Fruit fly (Drosophila melanogaster) whole organism, embryonic: Measurements from ENCODE around the gene Uev1A.

ENCODE experiments used
- B-H2 ChIP-seq: fragments of 200-800 bp; sonication (Bioruptor generic); optimal IDR thresholded peaks from 2 replicates; lab custom pipeline; 2018; ENCODE audit warnings: missing biosample characterization, mild to moderate bottlenecking, missing genetic modification characterization
- CG12155 ChIP-seq: fragments of 200-800 bp; sonication (Bioruptor generic); optimal IDR thresholded peaks from 3 replicates; lab custom pipeline; 2016; ENCODE audit warnings: missing biosample characterization, missing genetic modification characterization
- CG12219 ChIP-seq: fragments of 200-800 bp; sonication (Bioruptor generic); optimal IDR thresholded peaks from 3 replicates; lab custom pipeline; 2018; ENCODE audit warnings: missing biosample characterization, mild to moderate bottlenecking, missing genetic modification characterization
- CG12769 ChIP-seq: fragments of 200-800 bp; sonication (Bioruptor generic); optimal IDR thresholded peaks from 2 replicates; lab custom pipeline; 2019; ENCODE audit warnings: missing biosample characterization, mild to moderate bottlenecking, missing genetic modification characterization, moderate library complexity
- CG13287 ChIP-seq: fragments of 200-800 bp; sonication (Bioruptor generic); IDR thresholded peaks from 2 replicates; pipeline ENCODE4 v1.3.6; 2022; ENCODE audit warnings: missing biosample characterization, missing genetic modification characterization; ENCODE audit not compliant: partially characterized antibody
- CG17612 ChIP-seq: fragments of 200-800 bp; sonication (Bioruptor generic); IDR thresholded peaks from 2 replicates; pipeline ENCODE4 v1.3.6; 2022; ENCODE audit warnings: missing biosample characterization, missing genetic modification characterization
- CG18011 ChIP-seq: fragments of 200-800 bp; sonication (Bioruptor generic); optimal IDR thresholded peaks from 2 replicates; lab custom pipeline; 2017; ENCODE audit warnings: missing biosample characterization, missing genetic modification characterization, mild to moderate bottlenecking, moderate library complexity, missing genotype
- CG18599 ChIP-seq: fragments of 200-800 bp; sonication (Bioruptor generic); optimal IDR thresholded peaks from 3 replicates; lab custom pipeline; 2017; ENCODE audit warnings: missing biosample characterization, missing genetic modification characterization, mild to moderate bottlenecking, moderate library complexity, missing genetic modification reagents
- CG2202 ChIP-seq: fragments of 200-800 bp; sonication (Bioruptor generic); optimal IDR thresholded peaks from 2 replicates; lab custom pipeline; 2018; ENCODE audit warnings: missing biosample characterization, mild to moderate bottlenecking, missing genetic modification characterization
- CG2889 ChIP-seq: fragments of 200-800 bp; sonication (Bioruptor generic); IDR thresholded peaks from 3 replicates; pipeline ENCODE4 v1.3.6; 2022; ENCODE audit warnings: missing biosample characterization, missing genetic modification characterization
- CG3163 ChIP-seq: fragments of 200-800 bp; sonication (Bioruptor generic); optimal IDR thresholded peaks from 3 replicates; lab custom pipeline; 2016; ENCODE audit warnings: missing biosample characterization, missing genetic modification characterization
- CG34224 ChIP-seq: fragments of 200-800 bp; sonication (Bioruptor generic); IDR thresholded peaks from 3 replicates; pipeline ENCODE4 v1.3.6; 2022; ENCODE audit warnings: missing biosample characterization, missing genetic modification characterization; ENCODE audit not compliant: partially characterized antibody
- CG3726 ChIP-seq: fragments of 200-800 bp; sonication (Bioruptor generic); IDR thresholded peaks from 3 replicates; pipeline ENCODE4, ENCODE4 v1.3.6; 2022; ENCODE audit warnings: missing biosample characterization, missing genetic modification characterization
- CG6272 ChIP-seq: fragments of 200-800 bp; sonication (Bioruptor generic); IDR thresholded peaks from 2 replicates; pipeline ENCODE4 v1.3.6; 2022; ENCODE audit warnings: missing biosample characterization, missing genetic modification characterization
- CG7839 ChIP-seq: fragments of 200-800 bp; sonication (Bioruptor generic); optimal IDR thresholded peaks from 3 replicates; lab custom pipeline; 2018; ENCODE audit warnings: missing biosample characterization, mild to moderate bottlenecking, missing genetic modification characterization, moderate library complexity
- CG9215 ChIP-seq: fragments of 200-800 bp; sonication (Bioruptor generic); IDR thresholded peaks from 2 replicates; pipeline ENCODE4 v1.3.6; 2022; ENCODE audit warnings: missing biosample characterization, missing genetic modification characterization
- CHES-1-like ChIP-seq: fragments of 200-800 bp; sonication (Bioruptor generic); optimal IDR thresholded peaks from 2 replicates; lab custom pipeline; 2016; ENCODE audit warnings: missing biosample characterization, missing genetic modification characterization
- Gug ChIP-seq: fragments of 200-800 bp; sonication (Bioruptor generic); IDR thresholded peaks from 4 replicates; pipeline ENCODE4 v1.3.6; 2022; ENCODE audit warnings: missing biosample characterization, missing genetic modification characterization
- HLHmδ ChIP-seq: fragments of 200-800 bp; sonication (Bioruptor generic); optimal IDR thresholded peaks from 2 replicates; lab custom pipeline; 2018; ENCODE audit warnings: missing biosample characterization, mild to moderate bottlenecking, missing genetic modification characterization, moderate library complexity
- Hand ChIP-seq: fragments of 200-800 bp; sonication (Bioruptor generic); optimal IDR thresholded peaks from 2 replicates; lab custom pipeline; 2017; ENCODE audit warnings: mild to moderate bottlenecking, missing biosample characterization, missing genetic modification reagents, missing genetic modification characterization
- Hmx ChIP-seq: fragments of 200-800 bp; sonication (Bioruptor generic); optimal IDR thresholded peaks from 2 replicates; lab custom pipeline; 2016; ENCODE audit warnings: missing biosample characterization, missing genetic modification characterization
- Hr39 ChIP-seq: fragments of >200 bp; optimal IDR thresholded peaks from 2 replicates; lab custom pipeline; 2017
- Med ChIP-seq: fragments of 200-800 bp; sonication (Bioruptor generic); peaks from one replicate; lab custom pipeline; 2016; ENCODE audit warnings: missing biosample characterization, missing genetic modification characterization, mild to moderate bottlenecking, inconsistent platforms, moderate library complexity
- Poxn ChIP-seq: fragments of 200-800 bp; sonication (Bioruptor generic); IDR thresholded peaks from 2 replicates; pipeline ENCODE4 v1.3.6; 2022; ENCODE audit warnings: missing biosample characterization, missing genetic modification characterization
- Trl ChIP-seq, 3 experiments: fragments of >200 bp in 2 of 3; fragments of 200-800 bp in 1 of 3; sonication (Bioruptor generic) in 1 of 3; optimal IDR thresholded peaks; 2 replicates in 1 of 3; 3 replicates in 2 of 3; lab custom pipeline; 2016 to 2017; ENCODE audit warnings: missing biosample characterization in 1 of 3, missing genetic modification characterization in 1 of 3
- Xbp1 ChIP-seq: fragments of 200-800 bp; sonication (Bioruptor generic); optimal IDR thresholded peaks from 3 replicates; lab custom pipeline; 2016; ENCODE audit warnings: missing biosample characterization, mild to moderate bottlenecking, missing genetic modification characterization
- cas ChIP-seq: fragments of 200-800 bp; sonication (Bioruptor generic); IDR thresholded peaks from 2 replicates; pipeline ENCODE4 v1.3.6; 2022; ENCODE audit warnings: missing biosample characterization, missing genetic modification characterization
- chn ChIP-seq: fragments of 200-800 bp; sonication (Bioruptor generic); optimal IDR thresholded peaks from 2 replicates; lab custom pipeline; 2016; ENCODE audit warnings: missing biosample characterization, missing genetic modification characterization
- crc ChIP-seq: fragments of 200-800 bp; sonication (Bioruptor generic); optimal IDR thresholded peaks from 2 replicates; lab custom pipeline; 2016; ENCODE audit warnings: missing biosample characterization, missing genetic modification characterization
- cwo ChIP-seq: fragments of 200-800 bp; sonication (Bioruptor generic); optimal IDR thresholded peaks from 3 replicates; lab custom pipeline; 2017; ENCODE audit warnings: missing biosample characterization, missing genetic modification characterization, mild to moderate bottlenecking, moderate library complexity, missing genetic modification reagents
- dmrt99B ChIP-seq: fragments of 200-800 bp; sonication (Bioruptor generic); optimal IDR thresholded peaks from 2 replicates; lab custom pipeline; 2018; ENCODE audit warnings: missing biosample characterization, mild to moderate bottlenecking, missing genetic modification characterization, moderate library complexity
- dpn ChIP-seq, 2 experiments: fragments of 200-800 bp; sonication (Bioruptor generic); optimal IDR thresholded peaks; 3 replicates each; lab custom pipeline; 2016; ENCODE audit warnings: missing biosample characterization in 2 of 2, missing genetic modification characterization in 2 of 2
- fd3F ChIP-seq: fragments of 200-800 bp; sonication (Bioruptor generic); optimal IDR thresholded peaks from 2 replicates; lab custom pipeline; 2018; ENCODE audit warnings: missing biosample characterization, mild to moderate bottlenecking, missing genetic modification characterization, moderate library complexity
- grn ChIP-seq: fragments of 200-800 bp; sonication (Bioruptor generic); optimal IDR thresholded peaks from 3 replicates; lab custom pipeline; 2017; ENCODE audit warnings: missing biosample characterization, missing genetic modification characterization
- gsb ChIP-seq: fragments of 200-800 bp; sonication (Bioruptor generic); IDR thresholded peaks from 2 replicates; pipeline ENCODE4 v1.3.6; 2022; ENCODE audit warnings: missing biosample characterization, missing genetic modification characterization
- ham ChIP-seq: fragments of 200-800 bp; sonication (Bioruptor generic); IDR thresholded peaks from 2 replicates; pipeline ENCODE4 v1.3.6; 2022; ENCODE audit warnings: missing biosample characterization, missing genetic modification characterization
- inv ChIP-seq: fragments of 200-800 bp; sonication (Bioruptor generic); IDR thresholded peaks from 2 replicates; pipeline ENCODE4 v1.3.6; 2022; ENCODE audit warnings: missing biosample characterization, missing genetic modification characterization; ENCODE audit not compliant: partially characterized antibody
- luna ChIP-seq: fragments of 200-800 bp; sonication (Bioruptor generic); optimal IDR thresholded peaks from 2 replicates; lab custom pipeline; 2016; ENCODE audit warnings: missing biosample characterization, missing genetic modification characterization
- mirr ChIP-seq: fragments of 200-800 bp; sonication (Bioruptor generic); optimal IDR thresholded peaks from 3 replicates; lab custom pipeline; 2018; ENCODE audit warnings: missing biosample characterization, mild to moderate bottlenecking, missing genetic modification characterization
- nom ChIP-seq: fragments of 200-800 bp; sonication (Bioruptor generic); optimal IDR thresholded peaks from 2 replicates; lab custom pipeline; 2017; ENCODE audit warnings: missing biosample characterization, missing genetic modification characterization, mild to moderate bottlenecking, moderate library complexity, missing genetic modification reagents
- otp ChIP-seq: fragments of 200-800 bp; sonication (Bioruptor generic); IDR thresholded peaks from 3 replicates; pipeline ENCODE4, ENCODE4 v1.3.6; 2022; ENCODE audit warnings: missing biosample characterization, missing genetic modification characterization
- pb ChIP-seq: fragments of 200-800 bp; sonication (Bioruptor generic); optimal IDR thresholded peaks from 3 replicates; lab custom pipeline; 2016; ENCODE audit warnings: missing biosample characterization, missing genetic modification characterization
- peb ChIP-seq: fragments of 200-800 bp; sonication (Bioruptor generic); IDR thresholded peaks from 2 replicates; pipeline ENCODE4 v1.3.6; 2022; ENCODE audit warnings: missing biosample characterization, missing genetic modification characterization
- repo ChIP-seq: fragments of 200-800 bp; sonication (Bioruptor generic); optimal IDR thresholded peaks from 2 replicates; lab custom pipeline; 2016; ENCODE audit warnings: missing biosample characterization, missing genetic modification characterization
- scrt ChIP-seq: fragments of 200-800 bp; sonication (Bioruptor generic); optimal IDR thresholded peaks from 2 replicates; lab custom pipeline; 2018; ENCODE audit warnings: missing biosample characterization, mild to moderate bottlenecking, missing genetic modification characterization, moderate library complexity
- seq ChIP-seq: fragments of 200-800 bp; sonication (Bioruptor generic); IDR thresholded peaks from 2 replicates; pipeline ENCODE4 v1.3.6; 2022; ENCODE audit warnings: missing biosample characterization, missing genetic modification characterization
- trem ChIP-seq: fragments of 200-800 bp; optimal IDR thresholded peaks from 3 replicates; lab custom pipeline; 2019; ENCODE audit warnings: missing biosample characterization, mild to moderate bottlenecking, missing genetic modification characterization, moderate library complexity
- ttk ChIP-seq: fragments of 200-800 bp; sonication (Bioruptor generic); IDR thresholded peaks from 2 replicates; pipeline ENCODE4 v2.1.2; 2022; ENCODE audit warnings: missing biosample characterization, missing genetic modification characterization
- tup ChIP-seq: fragments of 200-800 bp; sonication (Bioruptor generic); optimal IDR thresholded peaks from 2 replicates; lab custom pipeline; 2016; ENCODE audit warnings: missing biosample characterization, mild to moderate bottlenecking, missing genetic modification characterization, moderate library complexity

The Uev1A gene

DNA sequence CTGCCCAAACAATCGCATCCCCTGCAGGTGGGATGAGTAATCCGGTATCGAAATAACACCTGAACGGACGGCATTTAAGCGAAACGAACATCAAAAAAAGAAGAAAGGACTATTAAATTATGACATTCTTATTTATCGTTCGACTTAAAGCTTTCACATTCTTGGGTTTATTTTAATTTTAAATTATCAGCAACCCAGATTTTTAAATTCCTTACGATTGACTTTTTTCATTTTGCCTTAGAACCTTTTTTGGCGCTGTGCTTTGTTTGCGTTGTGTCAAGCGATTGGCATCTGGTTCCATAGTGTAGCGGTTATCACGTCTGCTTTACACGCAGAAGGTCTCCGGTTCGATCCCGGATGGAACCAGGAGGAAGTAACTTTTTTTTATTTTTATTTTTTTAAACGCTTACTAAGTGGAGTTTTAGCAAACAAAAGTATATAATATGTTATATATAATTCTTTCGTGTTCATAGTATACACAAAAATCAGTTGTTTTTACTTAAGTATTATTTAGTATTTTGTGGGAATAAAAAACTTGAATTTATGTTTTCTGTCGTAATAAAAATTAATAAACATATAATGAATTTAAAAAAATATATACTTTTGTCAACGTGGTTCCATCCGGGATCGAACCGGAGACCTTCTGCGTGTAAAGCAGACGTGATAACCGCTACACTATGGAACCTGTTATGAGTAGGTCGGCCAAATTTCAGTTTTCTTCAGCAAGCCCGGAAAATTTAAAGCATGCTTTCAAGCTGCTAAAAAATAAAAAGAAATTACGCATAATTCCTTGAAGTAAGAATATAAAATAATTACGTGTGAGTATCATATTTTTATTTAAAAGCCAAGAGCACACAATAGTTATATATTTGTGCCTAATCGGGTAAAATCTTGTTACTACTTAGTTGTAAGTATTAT is 9.7 kb downstream of the Uev1A start (continued):
- TF ChIP-seq fd3F (GFP tag; lab: Kevin White, UChicago) = no peak
- no peak for TF ChIP-seq luna
- no peak for TF ChIP-seq CG7839 (tag; lab: Kevin White, UChicago)
- no peak for TF ChIP-seq pb (GFP tag; lab: Kevin White, UChicago)
- TF ChIP-seq CG3163 (GFP tag; lab: Kevin White, UChicago) = no peak
- no peak for TF ChIP-seq ham (GFP tag; lab: Robert Waterston, UW)
- no peak for TF ChIP-seq gsb (GFP tag; lab: Robert Waterston, UW)
- TF ChIP-seq CG12769 (tag; lab: Kevin White, UChicago) = no peak
- TF ChIP-seq Poxn = no peak
- TF ChIP-seq mirr (GFP tag; lab: Kevin White, UChicago) = no peak
- peak; percentile 27 for TF ChIP-seq nom (GFP tag; lab: Kevin White, UChicago)
- TF ChIP-seq inv (GFP tag; lab: Robert Waterston, UW) = no peak; the same call in 1 of the 2 replicates
- TF ChIP-seq scrt (GFP tag; lab: Kevin White, UChicago) = no peak
- no peak for TF ChIP-seq crc (GFP tag; lab: Kevin White, UChicago)
- TF ChIP-seq cwo = no peak
- TF ChIP-seq CG3726 (GFP tag; lab: Robert Waterston, UW) = no peak
- TF ChIP-seq Xbp1 (GFP tag; lab: Kevin White, UChicago) = no peak
- TF ChIP-seq Hr39 = no peak
- TF ChIP-seq CG9215 (GFP tag; lab: Robert Waterston, UW) = no peak
- no peak for TF ChIP-seq Trl (optimal IDR thresholded peaks at IDR 0.05; lab: Kevin White, UChicago)
- no peak for TF ChIP-seq Trl (GFP tag; optimal IDR thresholded peaks at IDR 0.05; lab: Kevin White, UChicago)
- TF ChIP-seq CG12219 = no peak
- no peak for TF ChIP-seq chn (GFP tag; lab: Kevin White, UChicago)
- no peak for TF ChIP-seq repo (GFP tag; lab: Kevin White, UChicago)
- no peak for TF ChIP-seq Hand
- TF ChIP-seq trem = peak; percentile 25
- TF ChIP-seq dmrt99B (tag; lab: Kevin White, UChicago) = peak; percentile 23
- no peak for TF ChIP-seq B-H2
- peak; percentile 59; the same call in 1 of the 3 replicates for TF ChIP-seq CG34224 (GFP tag; lab: Robert Waterston, UW)
- TF ChIP-seq Hmx (GFP tag; lab: Kevin White, UChicago) = no peak
- TF ChIP-seq cas (GFP tag; lab: Robert Waterston, UW) = no peak
- no peak for TF ChIP-seq CG18011 (GFP tag; lab: Kevin White, UChicago)
- TF ChIP-seq Med = peak; percentile 31
- TF ChIP-seq tup (GFP tag; lab: Kevin White, UChicago) = no peak
- TF ChIP-seq CG18599 (GFP tag; lab: Kevin White, UChicago) = no peak
- TF ChIP-seq seq (GFP tag; lab: Robert Waterston, UW) = no peak
- TF ChIP-seq CHES-1-like = no peak
- TF ChIP-seq ttk (GFP tag; lab: Robert Waterston, UW) = no peak
- TF ChIP-seq CG2202 (tag; lab: Kevin White, UChicago) = no peak
- TF ChIP-seq CG6272 = no peak
- no peak for TF ChIP-seq HLHmδ
- TF ChIP-seq otp (GFP tag; lab: Robert Waterston, UW) = no peak
- TF ChIP-seq grn = no peak
- TF ChIP-seq peb (GFP tag; lab: Robert Waterston, UW) = no peak
- no peak for TF ChIP-seq CG12155
- no peak for TF ChIP-seq Gug (GFP tag; lab: Robert Waterston, UW)
- no peak for TF ChIP-seq dpn (GFP tag; optimal IDR thresholded peaks at IDR 0.05; lab: Kevin White, UChicago)
- TF ChIP-seq CG13287 (GFP tag; lab: Robert Waterston, UW) = peak; percentile 6; the same call in 1 of the 2 replicates
- no peak for TF ChIP-seq CG2889
- TF ChIP-seq CG17612 (GFP tag; lab: Robert Waterston, UW) = no peak
